Fruit fly (Drosophila melanogaster) whole organism, embryonic: ENCODE results near the gene GCC88.

Source experiments
- Bgb ChIP-seq: fragments of 200-800 bp; sonication (Bioruptor generic); IDR thresholded peaks from 2 replicates; pipeline ENCODE4 v1.3.6; 2022; ENCODE audit warnings: missing biosample characterization, missing genetic modification characterization; ENCODE audit not compliant: partially characterized antibody
- CG11398 ChIP-seq: fragments of 200-800 bp; sonication (Bioruptor generic); optimal IDR thresholded peaks from 2 replicates; lab custom pipeline; 2016; ENCODE audit warnings: missing biosample characterization, missing genetic modification characterization
- CG11456 ChIP-seq: fragments of 200-800 bp; sonication (Bioruptor generic); IDR thresholded peaks from 3 replicates; pipeline ENCODE4 v1.3.6; 2022; ENCODE audit warnings: missing biosample characterization, missing genetic modification characterization
- CG11723 ChIP-seq: fragments of 200-800 bp; sonication (Bioruptor generic); optimal IDR thresholded peaks from 2 replicates; lab custom pipeline; 2017; ENCODE audit warnings: missing biosample characterization, mild to moderate bottlenecking, missing genetic modification characterization
- CG13624 ChIP-seq: fragments of 200-800 bp; sonication (Bioruptor generic); optimal IDR thresholded peaks from 2 replicates; lab custom pipeline; 2016; ENCODE audit warnings: missing biosample characterization, missing genetic modification characterization
- CG14667 ChIP-seq: fragments of 200-800 bp; sonication (Bioruptor generic); IDR thresholded peaks from 2 replicates; pipeline ENCODE4 v1.3.6; 2022; ENCODE audit warnings: missing biosample characterization, missing genetic modification characterization
- CG16815 ChIP-seq: fragments of 200-800 bp; sonication (Bioruptor generic); optimal IDR thresholded peaks from 3 replicates; lab custom pipeline; 2017; ENCODE audit warnings: missing biosample characterization, mild to moderate bottlenecking, missing genetic modification characterization
- CG31441 ChIP-seq: fragments of 200-800 bp; sonication (Bioruptor generic); IDR thresholded peaks from 2 replicates; pipeline ENCODE4 v1.3.6; 2022; ENCODE audit warnings: missing biosample characterization, missing genetic modification characterization
- CG33213 ChIP-seq: fragments of 200-800 bp; sonication (Bioruptor generic); optimal IDR thresholded peaks from 3 replicates; lab custom pipeline; 2016; ENCODE audit warnings: missing biosample characterization, missing genetic modification characterization
- CG33557 ChIP-seq: fragments of 200-800 bp; sonication (Bioruptor generic); optimal IDR thresholded peaks from 2 replicates; lab custom pipeline; 2019; ENCODE audit warnings: missing biosample characterization, mild to moderate bottlenecking, missing genetic modification characterization, moderate library complexity
- CkIIα-i1 ChIP-seq: fragments of 200-800 bp; sonication (Bioruptor generic); IDR thresholded peaks from 2 replicates; pipeline ENCODE4 v1.3.6; 2022; ENCODE audit warnings: missing biosample characterization, missing genetic modification characterization
- CrebB ChIP-seq: fragments of 200-800 bp; sonication (Bioruptor generic); optimal IDR thresholded peaks from 3 replicates; lab custom pipeline; 2018; ENCODE audit warnings: missing biosample characterization, mild to moderate bottlenecking, missing genetic modification characterization
- Dfd ChIP-seq, 2 experiments: fragments of >200 bp; optimal IDR thresholded peaks; 2 replicates each; lab custom pipeline; 2017; ENCODE audit warnings: missing biosample characterization in 2 of 2, missing genetic modification characterization in 2 of 2
- Gug ChIP-seq: fragments of 200-800 bp; sonication (Bioruptor generic); IDR thresholded peaks from 4 replicates; pipeline ENCODE4 v1.3.6; 2022; ENCODE audit warnings: missing biosample characterization, missing genetic modification characterization
- Hey ChIP-seq: fragments of 200-800 bp; sonication (Bioruptor generic); optimal IDR thresholded peaks from 3 replicates; lab custom pipeline; 2018; ENCODE audit warnings: missing biosample characterization, mild to moderate bottlenecking, missing genetic modification characterization
- MTF-1 ChIP-seq: fragments of 200-800 bp; sonication (Bioruptor generic); optimal IDR thresholded peaks from 2 replicates; lab custom pipeline; 2018; ENCODE audit warnings: missing biosample characterization, mild to moderate bottlenecking, missing genetic modification characterization, borderline replicate concordance
- Mad ChIP-seq: fragments of 200-800 bp; sonication (Bioruptor generic); optimal IDR thresholded peaks from 2 replicates; lab custom pipeline; 2016; ENCODE audit warnings: missing biosample characterization, missing genetic modification characterization
- Optix ChIP-seq: fragments of 200-800 bp; sonication (Bioruptor generic); IDR thresholded peaks from 3 replicates; pipeline ENCODE4 v1.3.6; 2022; ENCODE audit warnings: missing biosample characterization, missing genetic modification characterization
- Rx ChIP-seq: fragments of 200-800 bp; sonication (Bioruptor generic); IDR thresholded peaks from 2 replicates; pipeline ENCODE4 v1.3.6; 2022; ENCODE audit warnings: missing biosample characterization, missing genetic modification characterization
- Sox100B ChIP-seq: fragments of 200-800 bp; sonication (Bioruptor generic); optimal IDR thresholded peaks from 3 replicates; lab custom pipeline; 2018; ENCODE audit warnings: missing biosample characterization, mild to moderate bottlenecking, missing genetic modification characterization
- Trl ChIP-seq, 3 experiments: fragments of >200 bp in 2 of 3; fragments of 200-800 bp in 1 of 3; sonication (Bioruptor generic) in 1 of 3; optimal IDR thresholded peaks; 2 replicates in 1 of 3; 3 replicates in 2 of 3; lab custom pipeline; 2016 to 2017; ENCODE audit warnings: missing biosample characterization in 1 of 3, missing genetic modification characterization in 1 of 3
- ab ChIP-seq: fragments of 200-800 bp; sonication (Bioruptor generic); optimal IDR thresholded peaks from 2 replicates; lab custom pipeline; 2016; ENCODE audit warnings: missing biosample characterization, missing genetic modification characterization
- ac ChIP-seq: fragments of 200-800 bp; sonication (Bioruptor generic); optimal IDR thresholded peaks from 3 replicates; lab custom pipeline; 2017; ENCODE audit warnings: missing biosample characterization, mild to moderate bottlenecking, missing genetic modification characterization
- aop ChIP-seq: fragments of 200-800 bp; sonication (Bioruptor generic); IDR thresholded peaks from 2 replicates; pipeline ENCODE4 v1.3.6; 2022; ENCODE audit warnings: missing biosample characterization, missing genetic modification characterization
- bbx ChIP-seq: fragments of 200-800 bp; sonication (Bioruptor generic); IDR thresholded peaks from 2 replicates; pipeline ENCODE4 v1.3.6; 2022; ENCODE audit warnings: missing biosample characterization, missing genetic modification characterization; ENCODE audit not compliant: partially characterized antibody
- dmrt99B ChIP-seq: fragments of 200-800 bp; sonication (Bioruptor generic); optimal IDR thresholded peaks from 2 replicates; lab custom pipeline; 2018; ENCODE audit warnings: missing biosample characterization, mild to moderate bottlenecking, missing genetic modification characterization, moderate library complexity
- dpn ChIP-seq, 2 experiments: fragments of 200-800 bp; sonication (Bioruptor generic); optimal IDR thresholded peaks; 3 replicates each; lab custom pipeline; 2016; ENCODE audit warnings: missing biosample characterization in 2 of 2, missing genetic modification characterization in 2 of 2
- gcm2 ChIP-seq: fragments of 200-800 bp; sonication (Bioruptor generic); optimal IDR thresholded peaks from 2 replicates; lab custom pipeline; 2016; ENCODE audit warnings: missing biosample characterization, missing genetic modification characterization
- gfzf ChIP-seq: fragments of 200-800 bp; sonication (Bioruptor generic); optimal IDR thresholded peaks from 2 replicates; lab custom pipeline; 2016; ENCODE audit warnings: missing biosample characterization, mild to moderate bottlenecking, missing genetic modification characterization, moderate library complexity
- grau ChIP-seq: fragments of 200-800 bp; optimal IDR thresholded peaks from 3 replicates; lab custom pipeline; 2019; ENCODE audit warnings: missing biosample characterization, mild to moderate bottlenecking, missing genetic modification characterization, moderate library complexity
- gro ChIP-seq: fragments of 200-800 bp; sonication (Bioruptor generic); optimal IDR thresholded peaks from 2 replicates; lab custom pipeline; 2016; ENCODE audit warnings: missing biosample characterization, missing genetic modification characterization
- ham ChIP-seq: fragments of 200-800 bp; sonication (Bioruptor generic); IDR thresholded peaks from 2 replicates; pipeline ENCODE4 v1.3.6; 2022; ENCODE audit warnings: missing biosample characterization, missing genetic modification characterization
- hb ChIP-seq: fragments of 200-800 bp; sonication (Bioruptor generic); IDR thresholded peaks from 3 replicates; pipeline ENCODE4 v1.3.6; 2022; ENCODE audit warnings: missing biosample characterization, missing genetic modification characterization; ENCODE audit not compliant: partially characterized antibody
- hkb ChIP-seq, 2 experiments: fragments of 200-800 bp in 1 of 2; fragments of >200 bp in 1 of 2; sonication (Bioruptor generic) in 1 of 2; IDR thresholded peaks in 1 of 2; optimal IDR thresholded peaks in 1 of 2; 2 replicates each; pipeline versions ENCODE4 v1.3.6 to Lab custom; 2017 to 2022; ENCODE audit warnings: missing biosample characterization in 1 of 2, missing genetic modification characterization in 1 of 2
- lilli ChIP-seq: fragments of 200-800 bp; sonication (Bioruptor generic); optimal IDR thresholded peaks from 3 replicates; lab custom pipeline; 2016; ENCODE audit warnings: missing biosample characterization, missing genetic modification characterization
- lola ChIP-seq, 3 experiments: fragments of >200 bp in 2 of 3; fragments of 200-800 bp in 1 of 3; sonication (Bioruptor generic) in 1 of 3; optimal IDR thresholded peaks; 2 replicates each; lab custom pipeline; 2017 to 2019; ENCODE audit warnings: missing biosample characterization in 3 of 3, missing genetic modification characterization in 3 of 3, mild to moderate bottlenecking in 1 of 3, moderate library complexity in 1 of 3
- maf-S ChIP-seq: fragments of 200-800 bp; sonication (Bioruptor generic); optimal IDR thresholded peaks from 2 replicates; lab custom pipeline; 2016; ENCODE audit warnings: missing biosample characterization, missing genetic modification characterization
- mam ChIP-seq: fragments of 200-800 bp; sonication (Bioruptor generic); optimal IDR thresholded peaks from 3 replicates; lab custom pipeline; 2016; ENCODE audit warnings: missing biosample characterization, missing genetic modification characterization
- repo ChIP-seq: fragments of 200-800 bp; sonication (Bioruptor generic); optimal IDR thresholded peaks from 2 replicates; lab custom pipeline; 2016; ENCODE audit warnings: missing biosample characterization, missing genetic modification characterization
- rib ChIP-seq: fragments of 200-800 bp; sonication (Bioruptor generic); IDR thresholded peaks from 2 replicates; pipeline ENCODE4 v1.3.6; 2022; ENCODE audit warnings: missing biosample characterization, missing genetic modification characterization
- sd ChIP-seq: fragments of 200-800 bp; sonication (Bioruptor generic); optimal IDR thresholded peaks from 3 replicates; lab custom pipeline; 2018; ENCODE audit warnings: missing biosample characterization, mild to moderate bottlenecking, missing genetic modification characterization, moderate library complexity
- slbo ChIP-seq: fragments of 200-800 bp; sonication (Bioruptor generic); IDR thresholded peaks from 2 replicates; pipeline ENCODE4 v1.3.6; 2022; ENCODE audit warnings: missing biosample characterization, missing genetic modification characterization
- so ChIP-seq: fragments of 200-800 bp; sonication (Bioruptor generic); IDR thresholded peaks from 3 replicates; pipeline ENCODE4 v1.3.6; 2022; ENCODE audit warnings: missing biosample characterization, missing genetic modification characterization
- sr ChIP-seq: fragments of 200-800 bp; sonication (Bioruptor generic); IDR thresholded peaks from 3 replicates; pipeline ENCODE4 v1.3.6; 2022; ENCODE audit warnings: missing biosample characterization, missing genetic modification characterization
- stc ChIP-seq: fragments of 200-800 bp; sonication (Bioruptor generic); IDR thresholded peaks from 2 replicates; pipeline ENCODE4 v1.3.6; 2022; ENCODE audit warnings: missing biosample characterization, missing genetic modification characterization
- vvl ChIP-seq: fragments of 200-800 bp; sonication (Bioruptor generic); IDR thresholded peaks from 2 replicates; pipeline ENCODE4 v1.3.6; 2022; ENCODE audit warnings: missing biosample characterization, missing genetic modification characterization
- wdn ChIP-seq: fragments of 200-800 bp; sonication (Bioruptor generic); IDR thresholded peaks from 2 replicates; pipeline ENCODE4 v1.3.6; 2022; ENCODE audit warnings: missing biosample characterization, missing genetic modification characterization

GCC88 gene

DNA sequence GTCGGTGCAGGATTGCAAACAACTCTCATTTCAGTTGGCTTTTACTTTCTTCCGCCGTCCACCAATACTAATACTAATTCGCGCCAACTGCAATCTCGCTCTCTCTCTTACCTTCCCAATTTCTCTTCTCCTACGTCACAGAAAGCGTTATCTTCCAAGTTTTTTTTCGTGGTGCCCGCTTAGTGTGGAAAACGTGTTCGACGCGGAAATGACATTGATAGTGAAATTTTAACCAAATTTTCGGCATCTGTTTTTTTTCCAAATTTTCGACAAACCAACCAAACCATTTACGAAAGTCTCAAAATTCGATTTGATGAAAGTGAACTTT is 33.0 kb downstream of the GCC88 start, which contains the start of gene cu:
Gene cu (plus strand): TSS at position 204 of the 328 bp plus-strand sequence.
- TF ChIP-seq so (GFP tag; lab: Robert Waterston, UW) (no peak), hkb (optimal IDR thresholded peaks at IDR 0.05; lab: Kevin White, UChicago) (peak; percentile 33), hkb (GFP tag; IDR thresholded peaks at IDR 0.05; lab: Robert Waterston, UW) (no peak), lola (GFP tag; optimal IDR thresholded peaks at IDR 0.05; lab: Kevin White, UChicago) (peak in 1 of 3 experiments; percentile 26), Bgb (GFP tag; lab: Robert Waterston, UW) (peak; percentile 26; the same call in 1 of the 2 replicates), Trl (optimal IDR thresholded peaks at IDR 0.05; lab: Kevin White, UChicago) (peak; percentile 54 to 58), Trl (GFP tag; optimal IDR thresholded peaks at IDR 0.05; lab: Kevin White, UChicago) (no peak), aop (GFP tag; lab: Robert Waterston, UW) (peak; percentile 49; the same call in 1 of the 2 replicates), bbx (GFP tag; lab: Robert Waterston, UW) (peak; percentile 13; the same call in 1 of the 2 replicates), CG11398 (GFP tag; lab: Kevin White, UChicago) (peak; percentile 71), CG14667 (no peak), Gug (GFP tag; lab: Robert Waterston, UW) (no peak), ab (GFP tag; lab: Kevin White, UChicago) (peak; percentile 76), CG31441 (GFP tag; lab: Robert Waterston, UW) (peak; percentile 44; the same call in 1 of the 2 replicates), sr (GFP tag; lab: Robert Waterston, UW) (peak; percentile 6), Sox100B (GFP tag; lab: Kevin White, UChicago) (no peak), Dfd (GFP tag; optimal IDR thresholded peaks at IDR 0.05; lab: Kevin White, UChicago) (peak in 1 of 2 experiments; percentile 28), Optix (GFP tag; lab: Robert Waterston, UW) (peak; percentile 85; the same call in 2 of the 3 replicates), CG33213 (GFP tag; lab: Kevin White, UChicago) (peak; percentile 75), gcm2 (peak; percentile 50), mam (GFP tag; lab: Kevin White, UChicago) (peak; percentile 90), ac (GFP tag; lab: Kevin White, UChicago) (no peak), CrebB (tag; lab: Kevin White, UChicago) (no peak), CG33557 (GFP tag; lab: Kevin White, UChicago) (no peak)

DNA sequence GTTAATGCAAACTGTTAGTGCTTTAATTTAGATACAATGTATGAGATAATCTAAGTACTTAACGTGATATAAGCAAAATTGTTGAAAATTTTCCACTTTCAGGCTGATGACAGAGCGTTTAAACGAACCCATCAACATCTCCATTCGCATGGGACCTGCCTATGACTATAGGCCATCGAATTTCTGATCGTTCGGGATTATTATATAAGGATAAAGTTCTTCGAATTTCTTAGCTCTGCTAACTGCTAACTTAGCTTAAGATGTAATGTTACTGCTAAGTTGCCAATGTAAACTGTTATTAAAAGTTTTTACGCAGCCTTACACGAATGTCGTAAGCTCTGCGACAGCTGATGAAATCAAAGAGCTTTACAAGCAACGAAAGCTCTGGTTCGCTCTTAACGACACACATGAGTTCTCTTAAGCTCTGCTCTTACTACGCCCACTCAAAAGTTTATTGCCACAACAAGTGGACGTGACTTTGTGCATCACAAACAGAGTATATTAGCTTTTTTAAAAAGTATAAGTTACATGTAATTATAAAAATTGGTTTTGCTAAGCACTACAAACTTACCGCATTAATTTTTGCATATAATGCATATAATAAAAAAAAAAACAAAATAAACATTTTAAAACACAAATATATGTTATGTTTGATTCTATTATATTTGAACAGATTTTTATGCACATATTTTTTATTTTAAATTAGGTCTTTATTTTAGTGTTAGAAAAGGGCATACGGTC is 33.6 kb downstream of the GCC88 start:
- TF ChIP-seq Rx = peak; percentile 90
- peak; percentile 99 for TF ChIP-seq slbo (GFP tag; lab: Robert Waterston, UW)
- peak; percentile 98 for TF ChIP-seq CG11456 (GFP tag; lab: Robert Waterston, UW)
- peak; percentile 65 for TF ChIP-seq repo
- no peak for TF ChIP-seq hb (GFP tag; lab: Robert Waterston, UW)
- peak; percentile 94 for TF ChIP-seq lilli
- peak; percentile 72 for TF ChIP-seq Hey (tag; lab: Kevin White, UChicago)
- peak; percentile 98 for TF ChIP-seq rib (GFP tag; lab: Robert Waterston, UW)
- TF ChIP-seq MTF-1 = peak; percentile 84
- TF ChIP-seq sd = peak; percentile 94
- peak; percentile 87 for TF ChIP-seq CkIIα-i1 (GFP tag; lab: Robert Waterston, UW)
- TF ChIP-seq CG16815 (GFP tag; lab: Kevin White, UChicago) = peak; percentile 97
- TF ChIP-seq CG13624 (GFP tag; lab: Kevin White, UChicago) = peak; percentile 97
- peak; percentile 91 for TF ChIP-seq ham
- peak; percentile 3 for TF ChIP-seq gfzf
- peak; percentile 86 for TF ChIP-seq Mad (GFP tag; lab: Kevin White, UChicago)
- TF ChIP-seq ab (GFP tag; lab: Kevin White, UChicago) = no peak
- peak; percentile 41 for TF ChIP-seq gro (GFP tag; lab: Kevin White, UChicago)
- peak; percentile 97 for TF ChIP-seq wdn (GFP tag; lab: Robert Waterston, UW)
- peak; percentile 96 for TF ChIP-seq CG11723
- peak; percentile 81 for TF ChIP-seq maf-S (GFP tag; lab: Kevin White, UChicago)
- TF ChIP-seq vvl (GFP tag; lab: Robert Waterston, UW) = peak; percentile 98
- TF ChIP-seq grau (tag; lab: Kevin White, UChicago) = peak; percentile 95
- TF ChIP-seq stc (GFP tag; lab: Robert Waterston, UW) = peak; percentile 98
- TF ChIP-seq dpn (GFP tag; optimal IDR thresholded peaks at IDR 0.05; lab: Kevin White, UChicago) = peak; percentile 96 to 97
- peak; percentile 71 to 81 for TF ChIP-seq Trl (optimal IDR thresholded peaks at IDR 0.05; lab: Kevin White, UChicago)
- TF ChIP-seq Trl (GFP tag; optimal IDR thresholded peaks at IDR 0.05; lab: Kevin White, UChicago) = peak; percentile 81
- peak; percentile 100 for TF ChIP-seq dmrt99B (tag; lab: Kevin White, UChicago)
